Worm (Caenorhabditis elegans) whole organism, early embryonic: ENCODE measurements around the gene sri-67.

Source experiments
- B0310.2 ChIP-seq: sonication (generic microtip); optimal IDR thresholded peaks from 2 replicates; lab custom pipeline; 2016; ENCODE audit warnings: mild to moderate bottlenecking, missing genetic modification characterization, missing compliant biosample characterization
- F13C5.2 ChIP-seq: sonication (generic microtip); optimal IDR thresholded peaks from 2 replicates; lab custom pipeline; 2017; ENCODE audit warnings: mild to moderate bottlenecking, missing genetic modification characterization, inconsistent platforms, missing compliant biosample characterization
- ceh-13 ChIP-seq: fragments of 200-800 bp; sonication (Bioruptor generic); optimal IDR thresholded peaks from 2 replicates; lab custom pipeline; 2018; ENCODE audit warnings: mild to moderate bottlenecking, missing genetic modification characterization, missing compliant biosample characterization
- ceh-36 ChIP-seq: sonication (generic microtip); optimal IDR thresholded peaks from 2 replicates; lab custom pipeline; 2016; ENCODE audit warnings: missing genetic modification characterization, inconsistent platforms, missing compliant biosample characterization
- hmg-4 ChIP-seq: fragments of 200-800 bp; sonication (Bioruptor generic); optimal IDR thresholded peaks from 2 replicates; lab custom pipeline; 2018; ENCODE audit warnings: mild to moderate bottlenecking, missing genetic modification characterization, missing compliant biosample characterization
- scrt-1 ChIP-seq: fragments of 200-800 bp; sonication (Bioruptor generic); IDR thresholded peaks from 2 replicates; pipeline ENCODE4 v1.3.6; 2022; ENCODE audit warnings: missing genetic modification characterization, missing compliant biosample characterization
- sea-1 ChIP-seq: fragments of 200-800 bp; sonication (Bioruptor generic); conservative IDR thresholded peaks from 2 replicates; pipeline ENCODE4 v1.3.6; 2022; ENCODE audit warnings: missing genetic modification characterization, missing compliant biosample characterization
- tbx-11 ChIP-seq: fragments of 200-800 bp; sonication (Bioruptor generic); IDR thresholded peaks from 2 replicates; pipeline ENCODE4 v1.3.6; 2022; ENCODE audit warnings: missing genetic modification characterization, missing compliant biosample characterization
- tbx-37 ChIP-seq: fragments of 200-800 bp; sonication (Bioruptor generic); conservative IDR thresholded peaks from 2 replicates; pipeline ENCODE4 v1.3.6; 2022; ENCODE audit warnings: missing genetic modification reagents, missing genetic modification characterization, missing compliant biosample characterization
- tra-4 ChIP-seq: sonication (generic microtip); optimal IDR thresholded peaks from 2 replicates; lab custom pipeline; 2017; ENCODE audit warnings: missing genetic modification characterization, missing compliant biosample characterization

- TF ChIP-seq B0310.2 (tag; lab: Kevin White, UChicago), result no peak
- TF ChIP-seq tbx-11, result no peak
- no peak for TF ChIP-seq sea-1 (GFP tag; lab: Robert Waterston, UW)
- TF ChIP-seq scrt-1 (GFP tag; lab: Robert Waterston, UW), result no peak
- no peak for TF ChIP-seq tbx-37 (GFP tag; lab: Robert Waterston, UW)
- no peak for TF ChIP-seq F13C5.2 (tag; lab: Kevin White, UChicago)
- no peak for TF ChIP-seq hmg-4 (GFP tag; lab: Kevin White, UChicago)
- no peak for TF ChIP-seq ceh-36
- no peak for TF ChIP-seq tra-4
- no peak for TF ChIP-seq ceh-13 (GFP tag; lab: Kevin White, UChicago)
Measured at ce11 chrV:19978220-19978619, 9.6 kb upstream of the sri-67 start, which contains the start of gene srh-183.
